Worm (Caenorhabditis elegans) whole organism, L1 larva: ENCODE data around the gene flp-21.

Source experiments
- blmp-1 ChIP-seq: fragments of 150-350 bp; optimal IDR thresholded peaks from 2 replicates; lab custom pipeline; 2014; ENCODE audit warnings: missing biosample characterization, missing genetic modification characterization
- ceh-90 ChIP-seq: sonication (generic microtip); optimal IDR thresholded peaks from 2 replicates; lab custom pipeline; 2016; ENCODE audit warnings: missing genetic modification characterization, missing compliant biosample characterization
- efl-3 ChIP-seq: fragments of 200-800 bp; sonication (Bioruptor generic); optimal IDR thresholded peaks from 2 replicates; lab custom pipeline; 2018; ENCODE audit warnings: mild to moderate bottlenecking, missing genetic modification characterization, missing compliant biosample characterization
- egl-27 ChIP-seq, 2 experiments: fragments of 150-350 bp in 1 of 2; sonication (generic microtip); optimal IDR thresholded peaks; 3 replicates each; lab custom pipeline; 2017 to 2018; ENCODE audit warnings: missing biosample characterization in 2 of 2, missing genetic modification characterization in 2 of 2, missing genetic modification reagents in 2 of 2
- elt-3 ChIP-seq, 6 experiments: fragments of 150-350 bp in 1 of 6; sonication (generic microtip); optimal IDR thresholded peaks; 2 replicates each; lab custom pipeline; 2017 to 2018; ENCODE audit warnings: missing biosample characterization in 6 of 6, missing genetic modification characterization in 6 of 6, inconsistent platforms in 1 of 6
- fos-1 ChIP-seq: fragments of 150-350 bp; optimal IDR thresholded peaks from 2 replicates; lab custom pipeline; 2014; ENCODE audit warnings: missing biosample characterization, missing genetic modification characterization
- lsy-2 ChIP-seq, 2 experiments: fragments of 150-350 bp; optimal IDR thresholded peaks; 2 replicates each; lab custom pipeline; 2014; ENCODE audit warnings: missing biosample characterization in 2 of 2, missing genetic modification characterization in 2 of 2
- nhr-12 ChIP-seq: sonication (generic microtip); optimal IDR thresholded peaks from 2 replicates; lab custom pipeline; 2017; ENCODE audit warnings: missing biosample characterization, missing genetic modification characterization
- nhr-237 ChIP-seq: fragments of 150-350 bp; optimal IDR thresholded peaks from 2 replicates; lab custom pipeline; 2014; ENCODE audit warnings: missing biosample characterization, missing genetic modification characterization
- nhr-85 ChIP-seq: sonication (generic microtip); peaks from one replicate; lab custom pipeline; 2016; ENCODE audit warnings: missing genetic modification characterization, inconsistent platforms, missing compliant biosample characterization
- snpc-4 ChIP-seq: fragments of 150-350 bp; optimal IDR thresholded peaks from 2 replicates; lab custom pipeline; 2014; ENCODE audit warnings: missing biosample characterization, missing genetic modification characterization
- zag-1 ChIP-seq: fragments of 150-350 bp; optimal IDR thresholded peaks from 2 replicates; lab custom pipeline; 2014; ENCODE audit warnings: missing biosample characterization, missing genetic modification characterization

ce11 chrV:7754557-7754956 is 38.6 kb upstream of the flp-21 start, which contains the start of gene T05B11.4:
- TF ChIP-seq nhr-237 (tag; lab: Kevin White, UChicago), result no peak
- no peak for TF ChIP-seq blmp-1 (tag; lab: Kevin White, UChicago)
- no peak for TF ChIP-seq zag-1 (tag; lab: Kevin White, UChicago)
- TF ChIP-seq efl-3 (GFP tag; lab: Kevin White, UChicago), result no peak
- no peak for TF ChIP-seq lsy-2 (tag; optimal IDR thresholded peaks at IDR 0.05; lab: Kevin White, UChicago)
- no peak for TF ChIP-seq fos-1 (tag; lab: Kevin White, UChicago)
- no peak for TF ChIP-seq snpc-4
- TF ChIP-seq nhr-85 (tag; lab: Kevin White, UChicago), result no peak
- no peak for TF ChIP-seq elt-3 (tag; optimal IDR thresholded peaks at IDR 0.05; lab: Kevin White, UChicago)
- no peak for TF ChIP-seq nhr-12 (tag; lab: Kevin White, UChicago)
- no peak for TF ChIP-seq egl-27 (tag; optimal IDR thresholded peaks at IDR 0.05; lab: Kevin White, UChicago)
- TF ChIP-seq ceh-90 (tag; lab: Kevin White, UChicago), result no peak
